Fruit fly (Drosophila melanogaster): ENCODE data around the gene vito.

- TF ChIP-seq toe (GFP tag; optimal IDR thresholded peaks at IDR 0.05), result no peak
- no peak for TF ChIP-seq CG33017 (tag; optimal IDR thresholded peaks at IDR 0.05)
- TF ChIP-seq CG1620 (GFP tag; optimal IDR thresholded peaks at IDR 0.05), result no peak
- no peak for TF ChIP-seq cic (GFP tag; optimal IDR thresholded peaks at IDR 0.05)
- no peak for TF ChIP-seq CG7101 (tag; optimal IDR thresholded peaks at IDR 0.05)
- TF ChIP-seq Crg-1 (GFP tag; optimal IDR thresholded peaks at IDR 0.05), result no peak
- TF ChIP-seq Clk (GFP tag; optimal IDR thresholded peaks at IDR 0.05), result no peak
- no peak for TF ChIP-seq CG14711 (tag; optimal IDR thresholded peaks at IDR 0.05)
Measured at dm6 chr3L:5788823-5789222, 11.7 kb upstream of the vito start.
